Fruit fly (Drosophila melanogaster) whole organism, wandering third instar larva: ENCODE results near the gene ihog.

ENCODE experiments used
- Abd-B ChIP-seq: fragments of >200 bp; optimal IDR thresholded peaks from 2 replicates; lab custom pipeline; 2017; ENCODE audit warnings: missing biosample characterization, missing genetic modification characterization
- CG32264 ChIP-seq: fragments of 200-800 bp; sonication (Bioruptor generic); optimal IDR thresholded peaks from 2 replicates; lab custom pipeline; 2016; ENCODE audit warnings: missing biosample characterization, missing genetic modification characterization
- CrebA ChIP-seq: fragments of 200-800 bp; sonication (Bioruptor generic); optimal IDR thresholded peaks from 2 replicates; lab custom pipeline; 2016; ENCODE audit warnings: missing biosample characterization, mild to moderate bottlenecking, missing genetic modification characterization, borderline replicate concordance
- Dfd ChIP-seq: fragments of >200 bp; optimal IDR thresholded peaks from 2 replicates; lab custom pipeline; 2017; ENCODE audit warnings: missing biosample characterization, missing genetic modification characterization
- HLH106 ChIP-seq: fragments of 200-800 bp; optimal IDR thresholded peaks from 3 replicates; lab custom pipeline; 2019; ENCODE audit warnings: missing biosample characterization, mild to moderate bottlenecking, missing genetic modification characterization, moderate library complexity
- Myc ChIP-seq: fragments of >200 bp; optimal IDR thresholded peaks from 2 replicates; lab custom pipeline; 2017
- N ChIP-seq: fragments of >200 bp; optimal IDR thresholded peaks from 2 replicates; lab custom pipeline; 2018; ENCODE audit warnings: missing biosample characterization, missing external identifiers, missing genetic modification characterization
- dl ChIP-seq, 2 experiments: fragments of 175-275, 200-275 bp in 1 of 2; fragments of 200-275 bp in 1 of 2; sonication (Bioruptor generic); optimal IDR thresholded peaks; lab custom pipeline; 2018; ENCODE audit warnings: mild to moderate bottlenecking in 2 of 2, missing biosample characterization in 2 of 2, missing genetic modification characterization in 2 of 2, moderate library complexity in 2 of 2; ENCODE audit not compliant: partially characterized antibody in 2 of 2, insufficient read depth in 1 of 2
- dsf ChIP-seq: sonication (Bioruptor generic); optimal IDR thresholded peaks from 2 replicates; lab custom pipeline; 2016; ENCODE audit warnings: missing biosample characterization, missing genetic modification characterization, borderline replicate concordance
- fru ChIP-seq: fragments of 200-800 bp; sonication (Bioruptor generic); optimal IDR thresholded peaks from 3 replicates; lab custom pipeline; 2016; ENCODE audit warnings: missing biosample characterization, mild to moderate bottlenecking, missing genetic modification characterization
- h ChIP-seq: fragments of 200-800 bp; sonication (Bioruptor generic); optimal IDR thresholded peaks from 3 replicates; lab custom pipeline; 2016; ENCODE audit warnings: missing biosample characterization, mild to moderate bottlenecking, missing genetic modification characterization
- pan ChIP-seq: fragments of >200 bp; optimal IDR thresholded peaks from 2 replicates; lab custom pipeline; 2017
- psq ChIP-seq: fragments of 200-800 bp; sonication (Bioruptor generic); optimal IDR thresholded peaks from 3 replicates; lab custom pipeline; 2017; ENCODE audit warnings: missing biosample characterization, mild to moderate bottlenecking, missing genetic modification characterization, moderate library complexity
- rgr ChIP-seq: fragments of 200-800 bp; sonication (Bioruptor generic); optimal IDR thresholded peaks from 3 replicates; lab custom pipeline; 2016; ENCODE audit warnings: missing biosample characterization, mild to moderate bottlenecking, missing genetic modification characterization

DNA sequence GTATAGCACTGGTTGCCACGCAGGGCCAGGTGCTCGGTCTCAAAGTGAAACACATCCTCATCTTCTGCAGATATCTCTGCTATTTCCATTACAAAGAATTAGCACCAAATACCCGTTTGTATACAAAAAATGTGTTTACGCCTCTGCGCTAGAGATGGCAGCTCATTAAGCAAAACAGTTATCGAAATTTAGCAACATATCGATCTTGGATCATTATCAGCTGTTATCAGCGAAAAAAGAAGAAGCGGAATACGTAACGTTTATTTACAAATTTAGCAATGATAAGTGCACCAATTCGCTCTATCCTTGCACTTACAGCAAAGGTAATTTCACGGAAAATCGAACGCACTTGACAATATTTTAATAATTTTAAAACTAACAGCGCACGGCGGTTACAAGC, 11.6 kb upstream of the ihog start, which contains the start of the genes Atac1 and Hmgcl:
- TF ChIP-seq dl (GFP tag; optimal IDR thresholded peaks at IDR 0.05; lab: Kevin White, UChicago; ENCODE audit: insufficient read depth in 1 of 2, partially characterized antibody in 2 of 2), result no peak
- no peak for TF ChIP-seq Abd-B (GFP tag; lab: Kevin White, UChicago)
- TF ChIP-seq rgr, result no peak
- no peak for TF ChIP-seq h (GFP tag; lab: Kevin White, UChicago)
- no peak for TF ChIP-seq fru
- TF ChIP-seq Myc (lab: Kevin White, UChicago), result no peak
- TF ChIP-seq CrebA, result no peak
- no peak for TF ChIP-seq CG32264 (GFP tag; lab: Kevin White, UChicago)
- no peak for TF ChIP-seq psq (GFP tag; lab: Kevin White, UChicago)
- no peak for TF ChIP-seq HLH106 (tag; lab: Kevin White, UChicago)
- TF ChIP-seq dsf (GFP tag; lab: Kevin White, UChicago), result no peak
- TF ChIP-seq Dfd (GFP tag; lab: Kevin White, UChicago), result no peak
- no peak for TF ChIP-seq pan (lab: Kevin White, UChicago)
- TF ChIP-seq N (GFP tag; lab: Kevin White, UChicago), result no peak
